Fruit fly (Drosophila melanogaster): ENCODE measurements around the gene CG1695.

- TF ChIP-seq tj (GFP tag; optimal IDR thresholded peaks at IDR 0.05) = peak; percentile 86
- no peak for TF ChIP-seq CG14711 (tag; optimal IDR thresholded peaks at IDR 0.05)
- no peak for TF ChIP-seq CG1620 (GFP tag; optimal IDR thresholded peaks at IDR 0.05)
- no peak for TF ChIP-seq CG11617 (GFP tag; optimal IDR thresholded peaks at IDR 0.05)
- TF ChIP-seq CG5204 (GFP tag; optimal IDR thresholded peaks at IDR 0.05) = no peak
- no peak for TF ChIP-seq bab1 (GFP tag; optimal IDR thresholded peaks at IDR 0.05)
- TF ChIP-seq CG12768 (GFP tag; optimal IDR thresholded peaks at IDR 0.05) = no peak
- TF ChIP-seq cic (GFP tag; optimal IDR thresholded peaks at IDR 0.05) = no peak
These were observed 55.7 kb downstream of the CG1695 start for dm6 chrX:20489382-20489994.

Data from whole organism, adult.